Worm (Caenorhabditis elegans) whole organism, early embryonic: ENCODE measurements around the gene erfa-3.

Experiments used
- aly-1 ChIP-seq: sonication (generic microtip); optimal IDR thresholded peaks from 2 replicates; lab custom pipeline; 2016; ENCODE audit warnings: missing genetic modification characterization, missing compliant biosample characterization
- ceh-36 ChIP-seq: sonication (generic microtip); optimal IDR thresholded peaks from 2 replicates; lab custom pipeline; 2016; ENCODE audit warnings: missing genetic modification characterization, inconsistent platforms, missing compliant biosample characterization
- sea-1 ChIP-seq: fragments of 200-800 bp; sonication (Bioruptor generic); conservative IDR thresholded peaks from 2 replicates; pipeline ENCODE4 v1.3.6; 2022; ENCODE audit warnings: missing genetic modification characterization, missing compliant biosample characterization

DNA sequence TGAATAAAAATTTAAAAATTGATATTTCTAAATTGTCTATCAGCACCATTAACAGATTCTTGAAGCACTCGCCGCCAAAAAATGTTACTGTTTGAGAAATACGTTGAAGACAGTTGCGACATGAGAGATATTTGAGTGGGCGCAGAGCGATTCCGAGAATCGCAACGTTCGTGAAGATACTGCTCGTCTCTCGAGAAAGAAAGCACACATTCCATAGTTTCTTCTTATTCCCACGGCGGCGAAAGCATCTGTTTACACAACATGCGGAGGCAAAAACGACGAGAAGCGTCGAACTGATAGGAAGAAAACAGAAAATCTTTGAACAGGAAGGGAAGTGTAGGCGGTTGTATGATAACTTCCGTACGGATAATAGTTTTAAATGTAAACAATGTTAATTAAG is 30.4 kb downstream of the erfa-3 start:
- TF ChIP-seq aly-1 (tag; lab: Kevin White, UChicago) (no peak), sea-1 (GFP tag; lab: Robert Waterston, UW) (no peak), ceh-36 (tag; lab: Kevin White, UChicago) (no peak)
